Worm (Caenorhabditis elegans) whole organism, midembryonic: ENCODE results near the gene C27D8.3.

ENCODE experiments used
- T22C8.4 ChIP-seq: fragments of 200-800 bp; sonication (Bioruptor generic); IDR thresholded peaks from 2 replicates; pipeline ENCODE4 v1.3.6; 2022; ENCODE audit warnings: missing genetic modification characterization, missing compliant biosample characterization
- flt-1 ChIP-seq: fragments of 200-800 bp; sonication (Bioruptor generic); IDR thresholded peaks from 2 replicates; pipeline ENCODE4 v1.3.6; 2022; ENCODE audit warnings: missing genetic modification characterization, missing compliant biosample characterization
- klf-2 ChIP-seq: fragments of 200-800 bp; sonication (Bioruptor generic); conservative IDR thresholded peaks from 2 replicates; pipeline ENCODE4 v1.3.6; 2022; ENCODE audit warnings: missing genetic modification reagents, missing genetic modification characterization, missing compliant biosample characterization
- med-1 ChIP-seq: sonication (generic microtip); optimal IDR thresholded peaks from 2 replicates; lab custom pipeline; 2017; ENCODE audit warnings: missing genetic modification characterization, mild to moderate bottlenecking, missing compliant biosample characterization, antibody characterized with exemption, missing genetic modification reagents; ENCODE audit not compliant: insufficient read depth
- ztf-23 ChIP-seq: fragments of 200-800 bp; sonication (Bioruptor generic); IDR thresholded peaks from 2 replicates; pipeline ENCODE4 v1.3.6; 2022; ENCODE audit warnings: missing genetic modification reagents, missing genetic modification characterization, missing compliant biosample characterization
- ztf-29 ChIP-seq: fragments of 200-800 bp; sonication (Bioruptor generic); IDR thresholded peaks from 2 replicates; pipeline ENCODE4 v1.3.6; 2022; ENCODE audit warnings: missing genetic modification reagents, missing genetic modification characterization, missing compliant biosample characterization

- TF ChIP-seq ztf-23 (GFP tag; lab: Robert Waterston, UW), result no peak
- no peak for TF ChIP-seq T22C8.4 (GFP tag; lab: Robert Waterston, UW)
- no peak for TF ChIP-seq flt-1 (GFP tag; lab: Robert Waterston, UW)
- TF ChIP-seq ztf-29, result no peak
- no peak for TF ChIP-seq med-1 (GFP tag; lab: Kevin White, UChicago)
- TF ChIP-seq klf-2 (GFP tag; lab: Robert Waterston, UW), result no peak
These were observed 16.6 kb upstream of the C27D8.3 start for ce11 chrIV:12728162-12728561.
